Fruit fly (Drosophila melanogaster) whole organism, embryonic: Measurements from ENCODE around the gene CG34149.

ENCODE experiments used
- Atf6 ChIP-seq: fragments of 200-800 bp; sonication (Bioruptor generic); IDR thresholded peaks from 2 replicates; pipeline ENCODE4 v1.3.6; 2022; ENCODE audit warnings: missing biosample characterization, missing genetic modification characterization
- B-H1 ChIP-seq: fragments of 200-800 bp; sonication (Bioruptor generic); IDR thresholded peaks from 3 replicates; pipeline ENCODE4 v1.3.6; 2022; ENCODE audit warnings: missing biosample characterization, missing genetic modification characterization
- Bgb ChIP-seq: fragments of 200-800 bp; sonication (Bioruptor generic); IDR thresholded peaks from 2 replicates; pipeline ENCODE4 v1.3.6; 2022; ENCODE audit warnings: missing biosample characterization, missing genetic modification characterization; ENCODE audit not compliant: partially characterized antibody
- CG10979 ChIP-seq: fragments of 200-800 bp; sonication (Bioruptor generic); optimal IDR thresholded peaks from 2 replicates; lab custom pipeline; 2018; ENCODE audit warnings: missing biosample characterization, mild to moderate bottlenecking, missing genetic modification characterization, moderate library complexity
- CG13287 ChIP-seq: fragments of 200-800 bp; sonication (Bioruptor generic); IDR thresholded peaks from 2 replicates; pipeline ENCODE4 v1.3.6; 2022; ENCODE audit warnings: missing biosample characterization, missing genetic modification characterization; ENCODE audit not compliant: partially characterized antibody
- CG14710 ChIP-seq: fragments of 200-800 bp; sonication (Bioruptor generic); optimal IDR thresholded peaks from 3 replicates; lab custom pipeline; 2019; ENCODE audit warnings: missing biosample characterization, mild to moderate bottlenecking, missing genetic modification characterization, moderate library complexity
- CG15269 ChIP-seq: fragments of 200-800 bp; sonication (Bioruptor generic); optimal IDR thresholded peaks from 2 replicates; lab custom pipeline; 2018; ENCODE audit warnings: missing biosample characterization, mild to moderate bottlenecking, missing genetic modification characterization, moderate library complexity
- CG15696 ChIP-seq: fragments of 200-800 bp; sonication (Bioruptor generic); optimal IDR thresholded peaks from 2 replicates; lab custom pipeline; 2019; ENCODE audit warnings: missing biosample characterization, mild to moderate bottlenecking, missing genetic modification characterization, moderate library complexity
- CG16863 ChIP-seq: fragments of 200-800 bp; sonication (Bioruptor generic); optimal IDR thresholded peaks from 3 replicates; lab custom pipeline; 2016; ENCODE audit warnings: missing biosample characterization, missing genetic modification characterization
- CG17829 ChIP-seq: fragments of 200-800 bp; optimal IDR thresholded peaks from 2 replicates; lab custom pipeline; 2019; ENCODE audit warnings: missing biosample characterization, mild to moderate bottlenecking, missing genetic modification characterization, moderate library complexity
- CG2202 ChIP-seq: fragments of 200-800 bp; sonication (Bioruptor generic); optimal IDR thresholded peaks from 2 replicates; lab custom pipeline; 2018; ENCODE audit warnings: missing biosample characterization, mild to moderate bottlenecking, missing genetic modification characterization
- CG31388 ChIP-seq: fragments of 200-800 bp; sonication (Bioruptor generic); optimal IDR thresholded peaks from 2 replicates; lab custom pipeline; 2016; ENCODE audit warnings: missing biosample characterization, missing genetic modification characterization
- CG33557 ChIP-seq: fragments of 200-800 bp; sonication (Bioruptor generic); optimal IDR thresholded peaks from 2 replicates; lab custom pipeline; 2019; ENCODE audit warnings: missing biosample characterization, mild to moderate bottlenecking, missing genetic modification characterization, moderate library complexity
- CG34224 ChIP-seq: fragments of 200-800 bp; sonication (Bioruptor generic); IDR thresholded peaks from 3 replicates; pipeline ENCODE4 v1.3.6; 2022; ENCODE audit warnings: missing biosample characterization, missing genetic modification characterization; ENCODE audit not compliant: partially characterized antibody
- CG3847 ChIP-seq: fragments of 200-800 bp; sonication (Bioruptor generic); IDR thresholded peaks from 2 replicates; pipeline ENCODE4 v1.3.6; 2022; ENCODE audit warnings: missing biosample characterization, missing genetic modification characterization
- CG5180 ChIP-seq: fragments of 200-800 bp; sonication (Bioruptor generic); optimal IDR thresholded peaks from 3 replicates; lab custom pipeline; 2017; ENCODE audit warnings: missing biosample characterization, missing genetic modification characterization, mild to moderate bottlenecking, moderate library complexity, missing genetic modification reagents
- CG9932 ChIP-seq: fragments of 200-800 bp; sonication (Bioruptor generic); IDR thresholded peaks from 2 replicates; pipeline ENCODE4 v1.3.6; 2022; ENCODE audit warnings: missing biosample characterization, missing genetic modification characterization
- CrebB ChIP-seq: fragments of 200-800 bp; sonication (Bioruptor generic); optimal IDR thresholded peaks from 3 replicates; lab custom pipeline; 2018; ENCODE audit warnings: missing biosample characterization, mild to moderate bottlenecking, missing genetic modification characterization
- Dp ChIP-seq: fragments of 200-800 bp; sonication (Bioruptor generic); optimal IDR thresholded peaks from 2 replicates; lab custom pipeline; 2018; ENCODE audit warnings: missing biosample characterization, mild to moderate bottlenecking, missing genetic modification characterization, moderate library complexity
- E2f2 ChIP-seq: fragments of 200-800 bp; sonication (Bioruptor generic); IDR thresholded peaks from 2 replicates; pipeline ENCODE4 v1.3.6; 2022; ENCODE audit warnings: missing biosample characterization, missing genetic modification characterization
- HHEX ChIP-seq: fragments of 200-800 bp; sonication (Bioruptor generic); optimal IDR thresholded peaks from 3 replicates; lab custom pipeline; 2017; ENCODE audit warnings: missing biosample characterization, mild to moderate bottlenecking, missing genetic modification characterization, missing genetic modification reagents
- Nf-YA ChIP-seq: fragments of 200-800 bp; sonication (Bioruptor generic); IDR thresholded peaks from 2 replicates; pipeline ENCODE4 v1.3.6; 2022; ENCODE audit warnings: missing biosample characterization, missing genetic modification characterization
- Poxn ChIP-seq: fragments of 200-800 bp; sonication (Bioruptor generic); IDR thresholded peaks from 2 replicates; pipeline ENCODE4 v1.3.6; 2022; ENCODE audit warnings: missing biosample characterization, missing genetic modification characterization
- Ptx1 ChIP-seq: fragments of 200-800 bp; sonication (Bioruptor generic); IDR thresholded peaks from 2 replicates; pipeline ENCODE4 v1.3.6; 2022; ENCODE audit warnings: missing biosample characterization, missing genetic modification characterization
- Stat92E ChIP-seq, 3 experiments: fragments of >200 bp in 2 of 3; fragments of 200-800 bp in 1 of 3; sonication (Bioruptor generic) in 1 of 3; optimal IDR thresholded peaks; 2 replicates each; lab custom pipeline; 2017 to 2019; ENCODE audit warnings: missing biosample characterization in 3 of 3, missing genetic modification characterization in 3 of 3, mild to moderate bottlenecking in 1 of 3, moderate library complexity in 1 of 3
- Xrp1 ChIP-seq: fragments of 200-800 bp; sonication (Bioruptor generic); IDR thresholded peaks from 2 replicates; pipeline ENCODE4 v1.3.6; 2022; ENCODE audit warnings: missing biosample characterization, missing genetic modification characterization
- YL-1 ChIP-seq: fragments of 200-800 bp; sonication (Bioruptor generic); optimal IDR thresholded peaks from 3 replicates; lab custom pipeline; 2017; ENCODE audit warnings: missing biosample characterization, mild to moderate bottlenecking, missing genetic modification characterization
- bsh ChIP-seq, 2 experiments: fragments of 200-800 bp; sonication (Bioruptor generic); optimal IDR thresholded peaks; 2 replicates each; lab custom pipeline; 2017 to 2018; ENCODE audit warnings: mild to moderate bottlenecking in 2 of 2, missing biosample characterization in 2 of 2, missing genetic modification characterization in 2 of 2, moderate library complexity in 1 of 2
- crc ChIP-seq: fragments of 200-800 bp; sonication (Bioruptor generic); optimal IDR thresholded peaks from 2 replicates; lab custom pipeline; 2016; ENCODE audit warnings: missing biosample characterization, missing genetic modification characterization
- fd102C ChIP-seq: fragments of 200-800 bp; sonication (Bioruptor generic); optimal IDR thresholded peaks from 2 replicates; lab custom pipeline; 2018; ENCODE audit warnings: missing biosample characterization, mild to moderate bottlenecking, missing genetic modification characterization, moderate library complexity
- fu2 ChIP-seq: fragments of 200-800 bp; sonication (Bioruptor generic); optimal IDR thresholded peaks from 2 replicates; lab custom pipeline; 2016; ENCODE audit warnings: missing biosample characterization, missing genetic modification characterization
- gfzf ChIP-seq: fragments of 200-800 bp; sonication (Bioruptor generic); optimal IDR thresholded peaks from 2 replicates; lab custom pipeline; 2016; ENCODE audit warnings: missing biosample characterization, mild to moderate bottlenecking, missing genetic modification characterization, moderate library complexity
- lab ChIP-seq: fragments of 200-800 bp; sonication (Bioruptor generic); optimal IDR thresholded peaks from 3 replicates; lab custom pipeline; 2017; ENCODE audit warnings: missing biosample characterization, missing genetic modification characterization, mild to moderate bottlenecking, moderate library complexity, missing genetic modification reagents
- lbe ChIP-seq: fragments of 200-800 bp; sonication (Bioruptor generic); optimal IDR thresholded peaks from 2 replicates; lab custom pipeline; 2016; ENCODE audit warnings: missing biosample characterization, mild to moderate bottlenecking, missing genetic modification characterization
- nerfin-1 ChIP-seq: fragments of 200-800 bp; sonication (Bioruptor generic); optimal IDR thresholded peaks from 3 replicates; lab custom pipeline; 2019; ENCODE audit warnings: missing biosample characterization, mild to moderate bottlenecking, missing genetic modification characterization, moderate library complexity
- odd ChIP-seq: fragments of 200-800 bp; sonication (Bioruptor generic); optimal IDR thresholded peaks from 2 replicates; lab custom pipeline; 2017; ENCODE audit warnings: missing biosample characterization, mild to moderate bottlenecking, missing genetic modification characterization
- peb ChIP-seq: fragments of 200-800 bp; sonication (Bioruptor generic); IDR thresholded peaks from 2 replicates; pipeline ENCODE4 v1.3.6; 2022; ENCODE audit warnings: missing biosample characterization, missing genetic modification characterization
- sc ChIP-seq, 3 experiments: fragments of >200 bp in 2 of 3; fragments of 200-800 bp in 1 of 3; sonication (Bioruptor generic) in 1 of 3; optimal IDR thresholded peaks; 2 replicates in 2 of 3; 3 replicates in 1 of 3; lab custom pipeline; 2017; ENCODE audit warnings: mild to moderate bottlenecking in 1 of 3, missing biosample characterization in 1 of 3, missing genetic modification characterization in 1 of 3, missing genetic modification reagents in 1 of 3
- sd ChIP-seq: fragments of 200-800 bp; sonication (Bioruptor generic); optimal IDR thresholded peaks from 3 replicates; lab custom pipeline; 2018; ENCODE audit warnings: missing biosample characterization, mild to moderate bottlenecking, missing genetic modification characterization, moderate library complexity
- sens-2 ChIP-seq: fragments of 200-800 bp; sonication (Bioruptor generic); IDR thresholded peaks from 2 replicates; pipeline ENCODE4 v1.3.6; 2022; ENCODE audit warnings: missing biosample characterization, missing genetic modification characterization
- tin ChIP-seq: fragments of 200-800 bp; sonication (Bioruptor generic); optimal IDR thresholded peaks from 3 replicates; lab custom pipeline; 2016; ENCODE audit warnings: missing biosample characterization, missing genetic modification characterization
- unc-4 ChIP-seq: fragments of 200-800 bp; sonication (Bioruptor generic); IDR thresholded peaks from 2 replicates; pipeline ENCODE4 v1.3.6; 2022; ENCODE audit warnings: missing biosample characterization, missing genetic modification characterization; ENCODE audit not compliant: partially characterized antibody
- vvl ChIP-seq: fragments of 200-800 bp; sonication (Bioruptor generic); IDR thresholded peaks from 2 replicates; pipeline ENCODE4 v1.3.6; 2022; ENCODE audit warnings: missing biosample characterization, missing genetic modification characterization
- zfh2 ChIP-seq: fragments of 200-800 bp; sonication (Bioruptor generic); optimal IDR thresholded peaks from 2 replicates; lab custom pipeline; 2016; ENCODE audit warnings: missing biosample characterization, missing genetic modification characterization

The CG34149 gene

DNA sequence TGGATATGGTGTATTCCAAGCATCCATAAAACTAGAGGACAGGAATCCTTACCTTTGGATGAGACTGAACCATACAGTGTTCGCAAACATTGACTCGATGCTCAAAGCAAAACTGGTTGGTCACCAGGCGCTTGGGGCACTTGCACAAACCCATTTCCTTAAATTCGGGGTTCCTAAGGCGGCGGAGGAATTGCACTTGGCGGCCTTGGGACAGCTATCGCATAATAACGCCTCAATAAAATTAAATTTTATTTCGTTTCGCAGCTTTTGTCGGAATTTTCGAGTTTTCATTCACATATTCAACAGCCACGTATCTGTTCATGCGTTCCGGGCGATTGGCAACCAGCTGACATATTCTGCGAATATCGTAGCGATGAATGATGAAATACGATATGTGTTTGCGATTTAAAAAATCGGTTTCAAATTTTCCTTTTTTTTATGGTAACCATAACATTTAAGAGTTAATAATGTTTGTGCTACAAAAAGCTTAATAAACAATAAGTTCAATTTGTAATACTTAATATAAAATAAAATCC lies 14.2 kb upstream of the CG34149 start, which contains the start of gene CG5382 (continued):
- 0 out of 2 replicates have a peak, but pooled peaks have one; percentile 27 for TF ChIP-seq unc-4
- peak; percentile 18 for TF ChIP-seq lbe (GFP tag; lab: Kevin White, UChicago)
- TF ChIP-seq E2f2 (GFP tag; lab: Robert Waterston, UW): peak; percentile 69
- TF ChIP-seq YL-1 (GFP tag; lab: Kevin White, UChicago): peak; percentile 53
- TF ChIP-seq sd (tag; lab: Kevin White, UChicago): peak; percentile 30
- TF ChIP-seq B-H1 (GFP tag; lab: Robert Waterston, UW): no peak
- peak; percentile 36 for TF ChIP-seq nerfin-1 (tag; lab: Kevin White, UChicago)
- TF ChIP-seq CrebB: no peak

DNA sequence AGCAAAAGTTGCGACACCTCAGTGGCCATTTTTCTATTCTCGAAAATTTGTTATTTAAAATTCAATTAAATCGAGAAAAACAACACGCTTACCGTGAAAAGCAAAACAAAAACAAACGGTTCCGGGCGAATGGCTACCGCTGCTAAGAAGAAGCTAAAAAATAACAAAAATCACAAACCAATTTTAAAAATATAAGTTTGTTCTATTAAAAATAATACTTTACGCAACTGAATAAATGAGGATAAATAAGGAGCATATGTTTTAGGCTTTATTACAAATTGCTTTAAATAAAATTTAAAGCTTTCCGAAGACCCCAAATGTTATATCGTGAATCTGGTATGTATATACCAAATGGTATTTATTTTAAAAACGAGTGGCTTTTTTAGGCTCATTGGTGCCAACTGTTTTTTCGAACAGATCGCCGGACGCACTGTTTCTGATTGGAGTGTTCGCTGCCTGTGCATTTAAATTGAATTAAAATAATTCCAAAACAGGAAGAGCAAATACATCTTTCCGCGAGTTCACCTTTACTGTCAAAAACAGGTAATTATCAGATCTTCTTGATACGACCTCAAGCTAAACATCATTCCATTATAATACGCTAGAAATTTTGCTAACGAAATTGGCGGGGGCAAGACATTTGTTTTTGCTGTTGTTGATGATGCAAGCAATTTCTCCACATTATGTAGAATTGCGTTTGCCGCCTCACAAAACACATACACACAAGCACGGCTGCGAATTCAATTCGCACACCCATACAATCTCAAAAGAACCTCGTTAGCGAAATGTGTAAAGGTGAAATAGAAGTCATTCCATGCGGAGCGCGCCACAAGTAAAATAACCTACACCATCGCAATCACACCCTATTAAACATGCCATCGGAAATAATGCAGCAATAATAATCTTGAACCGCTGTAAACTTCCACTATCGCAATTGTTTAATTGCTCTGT lies 12.5 kb upstream of the CG34149 start, which contains the start of the genes Polr3F and PyK:
Polr3F (minus strand) TSS at position 248 of the 951 bp plus-strand sequence.
PyK (plus strand) TSS at position 411 of the 951 bp plus-strand sequence.
- TF ChIP-seq CG10979 (tag; lab: Kevin White, UChicago): peak; percentile 1
- TF ChIP-seq Ptx1 (GFP tag; lab: Robert Waterston, UW): no peak
- peak; percentile 15 for TF ChIP-seq CG2202 (tag; lab: Kevin White, UChicago)
- peak; percentile 14 for TF ChIP-seq HHEX (GFP tag; lab: Kevin White, UChicago)
- TF ChIP-seq sens-2 (GFP tag; lab: Robert Waterston, UW): no peak
- TF ChIP-seq zfh2 (GFP tag; lab: Kevin White, UChicago): peak; percentile 15
- TF ChIP-seq vvl (GFP tag; lab: Robert Waterston, UW): peak; percentile 25; the same call in 1 of the 2 replicates
- TF ChIP-seq gfzf (GFP tag; lab: Kevin White, UChicago): peak; percentile 79
- no peak for TF ChIP-seq CG3847
- TF ChIP-seq Stat92E (GFP tag; optimal IDR thresholded peaks at IDR 0.05; lab: Kevin White, UChicago): peak in 1 of 3 experiments; percentile 51
- TF ChIP-seq CG5180 (GFP tag; lab: Kevin White, UChicago): no peak
- TF ChIP-seq CG17829 (tag; lab: Kevin White, UChicago): peak; percentile 26
- TF ChIP-seq peb (GFP tag; lab: Robert Waterston, UW): no peak
- TF ChIP-seq odd: no peak
- peak; percentile 47; the same call in 1 of the 2 replicates for TF ChIP-seq CG9932
- TF ChIP-seq Xrp1: peak; percentile 20; the same call in 1 of the 2 replicates
- TF ChIP-seq CG13287 (GFP tag; lab: Robert Waterston, UW): peak; percentile 50
- TF ChIP-seq CG15269 (tag; lab: Kevin White, UChicago): peak; percentile 52
- TF ChIP-seq crc (GFP tag; lab: Kevin White, UChicago): no peak
- TF ChIP-seq CG33557 (GFP tag; lab: Kevin White, UChicago): peak; percentile 19
- TF ChIP-seq sc (optimal IDR thresholded peaks at IDR 0.05; lab: Kevin White, UChicago): no peak
- no peak for TF ChIP-seq sc (GFP tag; optimal IDR thresholded peaks at IDR 0.05; lab: Kevin White, UChicago)
- TF ChIP-seq bsh (GFP tag; optimal IDR thresholded peaks at IDR 0.05; lab: Kevin White, UChicago): peak in 1 of 2 experiments; percentile 46
- peak; percentile 43 for TF ChIP-seq lab (GFP tag; lab: Kevin White, UChicago)
- TF ChIP-seq CG16863 (GFP tag; lab: Kevin White, UChicago): peak; percentile 3
- TF ChIP-seq fd102C (GFP tag; lab: Kevin White, UChicago): no peak
- peak; percentile 48; the same call in 1 of the 2 replicates for TF ChIP-seq Atf6
- no peak for TF ChIP-seq CG31388
- TF ChIP-seq Nf-YA (GFP tag; lab: Robert Waterston, UW): no peak
- peak; percentile 13 for TF ChIP-seq CG15696 (tag; lab: Kevin White, UChicago)
- peak; percentile 93 for TF ChIP-seq CG14710
- no peak for TF ChIP-seq CG34224 (GFP tag; lab: Robert Waterston, UW)
- no peak for TF ChIP-seq fu2
- peak; percentile 24 for TF ChIP-seq tin (GFP tag; lab: Kevin White, UChicago)
- TF ChIP-seq Dp (GFP tag; lab: Kevin White, UChicago): peak; percentile 66
- TF ChIP-seq Bgb (GFP tag; lab: Robert Waterston, UW): no peak
- no peak for TF ChIP-seq Poxn (GFP tag; lab: Robert Waterston, UW)
- TF ChIP-seq YL-1 (GFP tag; lab: Kevin White, UChicago): peak; percentile 51
